Fruit fly (Drosophila melanogaster) whole organism, wandering third instar larva: Measurements from ENCODE around the gene Teh1.

Source experiments
- Abd-B ChIP-seq: fragments of >200 bp; optimal IDR thresholded peaks from 2 replicates; lab custom pipeline; 2017; ENCODE audit warnings: missing biosample characterization, missing genetic modification characterization
- CG32264 ChIP-seq: fragments of 200-800 bp; sonication (Bioruptor generic); optimal IDR thresholded peaks from 2 replicates; lab custom pipeline; 2016; ENCODE audit warnings: missing biosample characterization, missing genetic modification characterization
- CG9705 ChIP-seq: fragments of 200-800 bp; sonication (Bioruptor generic); optimal IDR thresholded peaks from 2 replicates; lab custom pipeline; 2018; ENCODE audit warnings: missing biosample characterization, mild to moderate bottlenecking, missing genetic modification characterization
- CrebA ChIP-seq: fragments of 200-800 bp; sonication (Bioruptor generic); optimal IDR thresholded peaks from 2 replicates; lab custom pipeline; 2016; ENCODE audit warnings: missing biosample characterization, mild to moderate bottlenecking, missing genetic modification characterization, borderline replicate concordance
- Dfd ChIP-seq: fragments of >200 bp; optimal IDR thresholded peaks from 2 replicates; lab custom pipeline; 2017; ENCODE audit warnings: missing biosample characterization, missing genetic modification characterization
- Dif ChIP-seq: fragments of 200-275, 200-300 bp; sonication (Bioruptor generic); optimal IDR thresholded peaks from 2 replicates; lab custom pipeline; 2018; ENCODE audit warnings: missing biosample characterization, missing genetic modification characterization; ENCODE audit not compliant: partially characterized antibody
- GATAd ChIP-seq: sonication (Bioruptor generic); optimal IDR thresholded peaks from 2 replicates; lab custom pipeline; 2016; ENCODE audit warnings: missing biosample characterization, missing genetic modification characterization
- HLH106 ChIP-seq: fragments of 200-800 bp; optimal IDR thresholded peaks from 3 replicates; lab custom pipeline; 2019; ENCODE audit warnings: missing biosample characterization, mild to moderate bottlenecking, missing genetic modification characterization, moderate library complexity
- Hnf4 ChIP-seq: fragments of 200-800 bp; sonication (Bioruptor generic); optimal IDR thresholded peaks from 2 replicates; lab custom pipeline; 2016; ENCODE audit warnings: missing biosample characterization, mild to moderate bottlenecking, missing genetic modification characterization
- Hr78 ChIP-seq: fragments of >200 bp; optimal IDR thresholded peaks from 2 replicates; lab custom pipeline; 2017; ENCODE audit warnings: missing biosample characterization, missing genetic modification characterization
- Hr83 ChIP-seq: fragments of 200-300 bp; sonication (Bioruptor generic); optimal IDR thresholded peaks from 2 replicates; lab custom pipeline; 2016; ENCODE audit warnings: missing biosample characterization, mild to moderate bottlenecking, missing genetic modification characterization, moderate library complexity; ENCODE audit not compliant: poor library complexity, severe bottlenecking
- Jra ChIP-seq: sonication (Bioruptor generic); optimal IDR thresholded peaks from 2 replicates; lab custom pipeline; 2016; ENCODE audit warnings: missing biosample characterization, missing genetic modification characterization
- Mio ChIP-seq: sonication (Bioruptor generic); optimal IDR thresholded peaks from 2 replicates; lab custom pipeline; 2016; ENCODE audit warnings: missing biosample characterization, missing genetic modification characterization
- Myc ChIP-seq: fragments of >200 bp; optimal IDR thresholded peaks from 2 replicates; lab custom pipeline; 2017
- N ChIP-seq: fragments of >200 bp; optimal IDR thresholded peaks from 2 replicates; lab custom pipeline; 2018; ENCODE audit warnings: missing biosample characterization, missing external identifiers, missing genetic modification characterization
- OdsH ChIP-seq: fragments of 200-800 bp; sonication (Bioruptor generic); optimal IDR thresholded peaks from 2 replicates; lab custom pipeline; 2016; ENCODE audit warnings: missing biosample characterization, mild to moderate bottlenecking, missing genetic modification characterization
- Rel ChIP-seq, 2 experiments: fragments of 200-800 bp; sonication (Bioruptor generic) in 1 of 2; optimal IDR thresholded peaks; 2 replicates in 1 of 2; 3 replicates in 1 of 2; lab custom pipeline; 2016 to 2019; ENCODE audit warnings: mild to moderate bottlenecking in 2 of 2, missing biosample characterization in 2 of 2, missing genetic modification characterization in 2 of 2, moderate library complexity in 1 of 2
- Sp1 ChIP-seq: fragments of 200-800 bp; sonication (Bioruptor generic); optimal IDR thresholded peaks from 3 replicates; lab custom pipeline; 2019; ENCODE audit warnings: missing biosample characterization, mild to moderate bottlenecking, missing genetic modification characterization, moderate library complexity
- Vsx2 ChIP-seq: fragments of 200-300, 225-300 bp; sonication (Bioruptor generic); optimal IDR thresholded peaks from 2 replicates; lab custom pipeline; 2018; ENCODE audit warnings: missing biosample characterization, missing genetic modification characterization; ENCODE audit not compliant: partially characterized antibody
- br ChIP-seq: fragments of 200-800 bp; sonication (Bioruptor generic); optimal IDR thresholded peaks from 2 replicates; lab custom pipeline; 2016; ENCODE audit warnings: missing biosample characterization, missing genetic modification characterization
- brk ChIP-seq: fragments of 200-800 bp; sonication (Bioruptor generic); optimal IDR thresholded peaks from 2 replicates; lab custom pipeline; 2016; ENCODE audit warnings: missing biosample characterization, mild to moderate bottlenecking, missing genetic modification characterization
- dl ChIP-seq, 2 experiments: fragments of 175-275, 200-275 bp in 1 of 2; fragments of 200-275 bp in 1 of 2; sonication (Bioruptor generic); optimal IDR thresholded peaks; lab custom pipeline; 2018; ENCODE audit warnings: mild to moderate bottlenecking in 2 of 2, missing biosample characterization in 2 of 2, missing genetic modification characterization in 2 of 2, moderate library complexity in 2 of 2; ENCODE audit not compliant: partially characterized antibody in 2 of 2, insufficient read depth in 1 of 2
- dmrt93B ChIP-seq: fragments of 200-800 bp; sonication (Bioruptor generic); optimal IDR thresholded peaks from 2 replicates; lab custom pipeline; 2018; ENCODE audit warnings: missing biosample characterization, mild to moderate bottlenecking, missing genetic modification characterization
- dsf ChIP-seq: sonication (Bioruptor generic); optimal IDR thresholded peaks from 2 replicates; lab custom pipeline; 2016; ENCODE audit warnings: missing biosample characterization, missing genetic modification characterization, borderline replicate concordance
- ey ChIP-seq: fragments of 200-800 bp; sonication (Bioruptor generic); optimal IDR thresholded peaks from 2 replicates; lab custom pipeline; 2016; ENCODE audit warnings: missing biosample characterization, missing genetic modification characterization
- foxo ChIP-seq, 2 experiments: fragments of 200-800 bp; sonication (Bioruptor generic); optimal IDR thresholded peaks; 2 replicates in 1 of 2; 3 replicates in 1 of 2; lab custom pipeline; 2016 to 2017; ENCODE audit warnings: missing biosample characterization in 2 of 2, missing genetic modification characterization in 2 of 2
- fru ChIP-seq: fragments of 200-800 bp; sonication (Bioruptor generic); optimal IDR thresholded peaks from 3 replicates; lab custom pipeline; 2016; ENCODE audit warnings: missing biosample characterization, mild to moderate bottlenecking, missing genetic modification characterization
- h ChIP-seq: fragments of 200-800 bp; sonication (Bioruptor generic); optimal IDR thresholded peaks from 3 replicates; lab custom pipeline; 2016; ENCODE audit warnings: missing biosample characterization, mild to moderate bottlenecking, missing genetic modification characterization
- jim ChIP-seq: fragments of 175-275, 200-325 bp; sonication (Bioruptor generic); optimal IDR thresholded peaks from 2 replicates; lab custom pipeline; 2016; ENCODE audit warnings: missing biosample characterization, mild to moderate bottlenecking, missing genetic modification characterization
- lola ChIP-seq: fragments of >200 bp; optimal IDR thresholded peaks from 2 replicates; lab custom pipeline; 2017; ENCODE audit warnings: missing biosample characterization, missing genetic modification characterization
- pan ChIP-seq: fragments of >200 bp; optimal IDR thresholded peaks from 2 replicates; lab custom pipeline; 2017
- psq ChIP-seq: fragments of 200-800 bp; sonication (Bioruptor generic); optimal IDR thresholded peaks from 3 replicates; lab custom pipeline; 2017; ENCODE audit warnings: missing biosample characterization, mild to moderate bottlenecking, missing genetic modification characterization, moderate library complexity
- rgr ChIP-seq: fragments of 200-800 bp; sonication (Bioruptor generic); optimal IDR thresholded peaks from 3 replicates; lab custom pipeline; 2016; ENCODE audit warnings: missing biosample characterization, mild to moderate bottlenecking, missing genetic modification characterization
- sage ChIP-seq: fragments of 200-800 bp; sonication (Bioruptor generic); optimal IDR thresholded peaks from 2 replicates; lab custom pipeline; 2016; ENCODE audit warnings: missing biosample characterization, mild to moderate bottlenecking, missing genetic modification characterization
- sv ChIP-seq: fragments of 200-800 bp; sonication (Bioruptor generic); optimal IDR thresholded peaks from 3 replicates; lab custom pipeline; 2016; ENCODE audit warnings: missing biosample characterization, missing genetic modification characterization
- tai ChIP-seq: sonication (Bioruptor generic); optimal IDR thresholded peaks from 2 replicates; lab custom pipeline; 2016; ENCODE audit warnings: missing biosample characterization, missing genetic modification characterization
- usp ChIP-seq: fragments of >200 bp; optimal IDR thresholded peaks from 2 replicates; lab custom pipeline; 2017; ENCODE audit warnings: missing biosample characterization, missing genetic modification characterization
- woc ChIP-seq: sonication (Bioruptor generic); optimal IDR thresholded peaks from 2 replicates; lab custom pipeline; 2016; ENCODE audit warnings: missing biosample characterization, mild to moderate bottlenecking, missing genetic modification characterization

The Teh1 gene

dm6 chr3R:9885464-9886340, 17.8 kb upstream of the Teh1 start:
- no peak for TF ChIP-seq OdsH
- peak; percentile 16 for TF ChIP-seq sage (GFP tag; lab: Kevin White, UChicago)
- peak; percentile 22 for TF ChIP-seq psq (GFP tag; lab: Kevin White, UChicago)
- no peak for TF ChIP-seq CG32264 (GFP tag; lab: Kevin White, UChicago)
- no peak for TF ChIP-seq rgr
- no peak for TF ChIP-seq Vsx2 (GFP tag; lab: Kevin White, UChicago)
- TF ChIP-seq CG9705, result no peak
- no peak for TF ChIP-seq Hr83 (GFP tag; lab: Kevin White, UChicago)
- no peak for TF ChIP-seq Abd-B (GFP tag; lab: Kevin White, UChicago)
- TF ChIP-seq jim (GFP tag; lab: Kevin White, UChicago), result peak; percentile 59
- no peak for TF ChIP-seq dl (GFP tag; optimal IDR thresholded peaks at IDR 0.05; lab: Kevin White, UChicago; ENCODE audit: insufficient read depth in 1 of 2, partially characterized antibody in 2 of 2)
- peak; percentile 13 for TF ChIP-seq Jra
- no peak for TF ChIP-seq usp (GFP tag; lab: Kevin White, UChicago)
- no peak for TF ChIP-seq dmrt93B (GFP tag; lab: Kevin White, UChicago)
- no peak for TF ChIP-seq dsf (GFP tag; lab: Kevin White, UChicago)
- TF ChIP-seq Rel (GFP tag; optimal IDR thresholded peaks at IDR 0.05; lab: Kevin White, UChicago), result no peak
- TF ChIP-seq Rel (tag; optimal IDR thresholded peaks at IDR 0.05; lab: Kevin White, UChicago), result peak; percentile 57
- no peak for TF ChIP-seq fru (GFP tag; lab: Kevin White, UChicago)
- no peak for TF ChIP-seq ey (GFP tag; lab: Kevin White, UChicago)

dm6 chr3R:9884461-9885185, 16.7 kb upstream of the Teh1 start:
- TF ChIP-seq Sp1 (GFP tag; lab: Kevin White, UChicago) (no peak), pan (no peak), Jra (no peak), CrebA (no peak), Vsx2 (GFP tag; lab: Kevin White, UChicago) (no peak), GATAd (no peak), Abd-B (GFP tag; lab: Kevin White, UChicago) (no peak), dl (GFP tag; optimal IDR thresholded peaks at IDR 0.05; lab: Kevin White, UChicago; ENCODE audit: insufficient read depth in 1 of 2, partially characterized antibody in 2 of 2) (no peak), lola (GFP tag; lab: Kevin White, UChicago) (no peak), Myc (lab: Kevin White, UChicago) (no peak), brk (peak; percentile 5), br (GFP tag; lab: Kevin White, UChicago) (peak; percentile 68), usp (GFP tag; lab: Kevin White, UChicago) (no peak), N (GFP tag; lab: Kevin White, UChicago) (no peak), fru (GFP tag; lab: Kevin White, UChicago) (peak; percentile 49), sv (GFP tag; lab: Kevin White, UChicago) (peak; percentile 27), CG9705 (no peak), tai (GFP tag; lab: Kevin White, UChicago) (no peak), Mio (GFP tag; lab: Kevin White, UChicago) (no peak), jim (GFP tag; lab: Kevin White, UChicago) (no peak), Dfd (GFP tag; lab: Kevin White, UChicago) (no peak), HLH106 (tag; lab: Kevin White, UChicago) (peak; percentile 41), ey (GFP tag; lab: Kevin White, UChicago) (peak; percentile 25), OdsH (peak; percentile 21), Dif (GFP tag; lab: Kevin White, UChicago) (no peak), woc (GFP tag; lab: Kevin White, UChicago) (no peak), sage (GFP tag; lab: Kevin White, UChicago) (no peak), dmrt93B (GFP tag; lab: Kevin White, UChicago) (no peak), foxo (GFP tag; optimal IDR thresholded peaks at IDR 0.05; lab: Kevin White, UChicago) (peak in 1 of 2 experiments; percentile 62), Hr83 (GFP tag; lab: Kevin White, UChicago) (no peak), Hnf4 (GFP tag; lab: Kevin White, UChicago) (no peak), rgr (peak; percentile 34), Rel (GFP tag; optimal IDR thresholded peaks at IDR 0.05; lab: Kevin White, UChicago) (no peak), Rel (tag; optimal IDR thresholded peaks at IDR 0.05; lab: Kevin White, UChicago) (peak; percentile 31), Hr78 (GFP tag; lab: Kevin White, UChicago) (no peak), h (GFP tag; lab: Kevin White, UChicago) (peak; percentile 56), dsf (GFP tag; lab: Kevin White, UChicago) (no peak), CG32264 (GFP tag; lab: Kevin White, UChicago) (no peak), psq (GFP tag; lab: Kevin White, UChicago) (no peak)
- TF ChIP-seq, all 38 proteins: peak for 11
